Fruit fly (Drosophila melanogaster) Kc167 (cell line): ENCODE data around the gene cyst.

Source experiments
- Myc ChIP-seq: fragments of >200 bp; optimal IDR thresholded peaks from 2 replicates; lab custom pipeline; 2017; ENCODE audit warnings: missing external identifiers
- h ChIP-seq: fragments of >200 bp; optimal IDR thresholded peaks from 3 replicates; lab custom pipeline; 2018; ENCODE audit warnings: missing external identifiers
- insv ChIP-seq: fragments of >200 bp; optimal IDR thresholded peaks from 3 replicates; lab custom pipeline; 2018; ENCODE audit warnings: missing external identifiers
- psq ChIP-seq: fragments of >200 bp; optimal IDR thresholded peaks from 2 replicates; lab custom pipeline; 2017; ENCODE audit warnings: missing external identifiers
- ttk ChIP-seq: sonication (Bioruptor generic); optimal IDR thresholded peaks from 2 replicates; lab custom pipeline; 2017; ENCODE audit warnings: missing external identifiers

DNA sequence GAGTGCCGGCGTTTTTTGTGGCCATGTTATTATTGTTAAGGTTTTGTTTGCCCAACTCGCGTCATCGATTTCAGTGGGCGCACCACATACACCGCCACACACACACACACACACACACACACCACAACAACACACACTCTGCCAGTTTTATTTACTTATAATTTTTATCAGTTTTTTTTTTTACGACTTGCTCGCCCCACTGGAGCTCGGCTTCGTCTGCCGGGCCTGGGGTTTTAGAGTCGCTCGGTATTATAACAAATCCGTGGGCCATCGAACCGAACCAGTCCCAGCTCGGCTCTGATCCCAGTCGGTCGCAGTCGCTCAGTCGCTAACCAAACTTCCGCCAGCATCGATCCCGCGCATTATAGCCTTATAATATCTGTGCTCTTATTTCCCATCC, 40.8 kb upstream of the cyst start:
- TF ChIP-seq psq (lab: Kevin White, UChicago) (no peak), ttk (lab: Kevin White, UChicago) (no peak), h (no peak), Myc (lab: Kevin White, UChicago) (no peak), insv (lab: Kevin White, UChicago) (no peak)
